Worm (Caenorhabditis elegans) whole organism, L3 larva: Measurements from ENCODE around the gene ctsa-2.

Experiments
- ceh-82 ChIP-seq: fragments of 150-350 bp; optimal IDR thresholded peaks from 2 replicates; lab custom pipeline; 2014; ENCODE audit warnings: missing biosample characterization, missing genetic modification characterization
- elt-3 ChIP-seq, 3 experiments: fragments of 150-350 bp in 1 of 3; sonication (generic microtip) in 2 of 3; optimal IDR thresholded peaks; 2 replicates in 2 of 3; 4 replicates in 1 of 3; lab custom pipeline; 2014 to 2017; ENCODE audit warnings: missing biosample characterization in 3 of 3, missing genetic modification characterization in 3 of 3
- eor-1 ChIP-seq, 2 experiments: fragments of 150-350 bp; optimal IDR thresholded peaks; 2 replicates each; lab custom pipeline; 2014 to 2018; ENCODE audit warnings: missing biosample characterization in 2 of 2, missing genetic modification characterization in 2 of 2

DNA sequence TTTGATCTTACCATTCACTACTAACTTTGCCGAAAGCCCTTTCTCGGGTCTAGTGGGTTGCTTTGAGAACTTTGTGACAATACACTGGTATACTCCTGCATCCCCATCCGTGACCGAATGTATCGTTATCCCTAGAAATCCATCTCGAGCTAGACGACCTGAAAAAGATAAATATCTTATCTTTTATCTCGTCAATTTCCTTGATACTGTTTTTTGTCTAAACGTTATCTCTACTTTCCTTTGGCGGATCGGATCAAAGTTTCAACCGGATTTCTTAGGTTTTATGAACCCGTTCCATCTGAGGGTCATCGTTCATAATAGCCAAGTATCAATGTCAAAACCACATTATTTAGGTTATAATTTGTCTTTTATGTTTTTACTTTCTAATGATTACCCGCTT is 45.9 kb downstream of the ctsa-2 start:
- TF ChIP-seq eor-1 (tag; optimal IDR thresholded peaks at IDR 0.05; lab: Kevin White, UChicago) (no peak), elt-3 (tag; optimal IDR thresholded peaks at IDR 0.05; lab: Kevin White, UChicago) (no peak), ceh-82 (tag; lab: Kevin White, UChicago) (no peak)
